Worm (Caenorhabditis elegans) whole organism, dauer: Measurements from ENCODE around the gene clec-191.

Experiments used
- unc-62 ChIP-seq: sonication (generic microtip); optimal IDR thresholded peaks from 2 replicates; lab custom pipeline; 2017; ENCODE audit warnings: missing biosample characterization, missing genetic modification reagents, missing genetic modification characterization

The clec-191 gene

ce11 chrIV:16254464-16254863, 26.1 kb downstream of the clec-191 start, which contains the start of gene hlh-17:
Gene hlh-17, plus strand, starts transcription at chrIV:16254764.
- no peak for TF ChIP-seq unc-62 (GFP tag; lab: Kevin White, UChicago)

ce11 chrIV:16247131-16247530, 33.4 kb downstream of the clec-191 start, which contains the start of gene F38C2.1:
Gene F38C2.1, plus strand, starts transcription at chrIV:16247431.
- TF ChIP-seq unc-62 (GFP tag; lab: Kevin White, UChicago) = no peak

ce11 chrIV:16238555-16238954, 42.0 kb downstream of the clec-191 start, which contains the start of gene srw-61:
Gene srw-61, minus strand, starts transcription at chrIV:16238655.
- TF ChIP-seq unc-62 (GFP tag; lab: Kevin White, UChicago) = no peak

- no peak for TF ChIP-seq unc-62 (GFP tag; lab: Kevin White, UChicago)
Measured at ce11 chrIV:16236827-16237226, 43.7 kb downstream of the clec-191 start.

ce11 chrIV:16233028-16233427, 47.5 kb downstream of the clec-191 start, which contains the start of the genes hpa-1 and irld-39:
Gene hpa-1, minus strand, starts transcription at chrIV:16233128.
Gene irld-39, plus strand, starts transcription at chrIV:16233148.
- no peak for TF ChIP-seq unc-62 (GFP tag; lab: Kevin White, UChicago)

ce11 chrIV:16230464-16230863, 50.0 kb downstream of the clec-191 start:
- TF ChIP-seq unc-62 (GFP tag; lab: Kevin White, UChicago) = no peak
